Worm (Caenorhabditis elegans): Measurements from ENCODE around the gene fbxa-150.

The fbxa-150 gene

DNA sequence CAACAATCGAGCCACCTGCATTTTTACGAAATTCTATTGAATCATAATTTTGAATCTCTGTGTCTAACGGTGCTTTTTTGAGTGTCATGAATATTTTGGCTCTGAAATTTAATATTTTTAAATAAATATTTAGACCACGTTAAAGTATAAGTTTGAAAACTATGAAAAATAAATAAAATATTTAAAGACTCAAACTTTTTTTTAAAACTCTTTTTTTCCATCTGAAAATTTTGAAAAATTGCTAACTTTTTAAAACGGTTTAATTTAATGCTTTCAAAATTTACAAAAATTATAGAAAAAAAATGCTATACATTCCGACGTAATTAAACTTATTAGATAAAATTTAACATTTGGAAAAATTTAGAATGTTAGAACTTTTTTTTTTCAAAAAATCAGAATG is 21.7 kb downstream of the fbxa-150 start, which contains the start of gene slc-36.3:
slc-36.3 (minus strand) TSS at position 101 of the 400 bp plus-strand sequence.
- TF ChIP-seq cog-1 (tag; optimal IDR thresholded peaks at IDR 0.05) (no peak), med-1 (GFP tag; optimal IDR thresholded peaks at IDR 0.05; ENCODE audit: insufficient read depth) (no peak), ref-1 (GFP tag; conservative IDR thresholded peaks at IDR 0.05) (no peak), ztf-23 (GFP tag; IDR thresholded peaks at IDR 0.05) (no peak), klf-2 (GFP tag; conservative IDR thresholded peaks at IDR 0.05) (no peak), tab-1 (GFP tag; IDR thresholded peaks at IDR 0.05) (no peak), flt-1 (GFP tag; IDR thresholded peaks at IDR 0.05) (no peak), ztf-29 (GFP tag; IDR thresholded peaks at IDR 0.05) (no peak), T22C8.4 (GFP tag; IDR thresholded peaks at IDR 0.05) (no peak)

- TF ChIP-seq ztf-23 (GFP tag; IDR thresholded peaks at IDR 0.05), result no peak
- no peak for TF ChIP-seq ztf-29 (GFP tag; IDR thresholded peaks at IDR 0.05)
- TF ChIP-seq tab-1 (GFP tag; IDR thresholded peaks at IDR 0.05), result no peak
- no peak for TF ChIP-seq flt-1 (GFP tag; IDR thresholded peaks at IDR 0.05)
- no peak for TF ChIP-seq klf-2 (GFP tag; conservative IDR thresholded peaks at IDR 0.05)
- no peak for TF ChIP-seq ref-1 (GFP tag; conservative IDR thresholded peaks at IDR 0.05)
- no peak for TF ChIP-seq med-1 (GFP tag; optimal IDR thresholded peaks at IDR 0.05; ENCODE audit: insufficient read depth)
Observed at ce11 chrV:20544610-20545009, 22.2 kb downstream of the fbxa-150 start.

DNA sequence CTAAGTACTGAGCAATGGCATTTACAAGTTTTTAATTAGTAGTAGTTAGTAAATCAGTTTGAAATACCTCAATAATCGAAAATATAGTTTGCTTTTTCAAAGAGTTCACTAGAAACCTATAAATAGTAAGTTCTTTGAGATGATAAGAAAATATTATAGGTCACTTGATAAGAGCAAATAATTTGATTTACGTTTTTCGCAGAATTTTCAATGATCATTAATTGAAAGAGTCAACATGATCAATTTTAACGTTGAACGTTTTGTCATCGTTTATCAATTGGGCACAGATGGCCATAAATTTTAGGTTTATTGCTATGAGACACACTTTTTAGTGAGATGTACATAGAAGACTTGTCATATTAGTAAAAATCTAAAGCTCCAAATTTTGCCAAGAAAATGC is 23.3 kb downstream of the fbxa-150 start:
- no peak for TF ChIP-seq flt-1 (GFP tag; IDR thresholded peaks at IDR 0.05)
- no peak for TF ChIP-seq klf-2 (GFP tag; conservative IDR thresholded peaks at IDR 0.05)
- no peak for TF ChIP-seq T22C8.4 (GFP tag; IDR thresholded peaks at IDR 0.05)

ce11 chrV:20547048-20547447 is 24.6 kb downstream of the fbxa-150 start, which contains the start of gene Y38H6C.18:
TSS of gene Y38H6C.18 (minus strand) at chrV:20547148.
- TF ChIP-seq ztf-23 (GFP tag; IDR thresholded peaks at IDR 0.05) (no peak), tab-1 (GFP tag; IDR thresholded peaks at IDR 0.05) (no peak), ztf-29 (GFP tag; IDR thresholded peaks at IDR 0.05) (no peak), ref-1 (GFP tag; conservative IDR thresholded peaks at IDR 0.05) (no peak), klf-2 (GFP tag; conservative IDR thresholded peaks at IDR 0.05) (no peak), flt-1 (GFP tag; IDR thresholded peaks at IDR 0.05) (no peak)

ce11 chrV:20551096-20551495 is 28.7 kb downstream of the fbxa-150 start, which contains the start of gene Y38H6C.20:
TSS of gene Y38H6C.20 (minus strand) at chrV:20551196.
- TF ChIP-seq flt-1 (GFP tag; IDR thresholded peaks at IDR 0.05) (no peak), ztf-29 (GFP tag; IDR thresholded peaks at IDR 0.05) (no peak), klf-2 (GFP tag; conservative IDR thresholded peaks at IDR 0.05) (no peak), cog-1 (tag; optimal IDR thresholded peaks at IDR 0.05) (no peak), ztf-23 (GFP tag; IDR thresholded peaks at IDR 0.05) (no peak), T22C8.4 (GFP tag; IDR thresholded peaks at IDR 0.05) (no peak), tab-1 (GFP tag; IDR thresholded peaks at IDR 0.05) (no peak), med-1 (GFP tag; optimal IDR thresholded peaks at IDR 0.05; ENCODE audit: insufficient read depth) (no peak), ref-1 (GFP tag; conservative IDR thresholded peaks at IDR 0.05) (no peak)

- TF ChIP-seq T22C8.4 (GFP tag; IDR thresholded peaks at IDR 0.05) (no peak), flt-1 (GFP tag; IDR thresholded peaks at IDR 0.05) (no peak), med-1 (GFP tag; optimal IDR thresholded peaks at IDR 0.05; ENCODE audit: insufficient read depth) (no peak), tab-1 (GFP tag; IDR thresholded peaks at IDR 0.05) (no peak), klf-2 (GFP tag; conservative IDR thresholded peaks at IDR 0.05) (no peak), cog-1 (tag; optimal IDR thresholded peaks at IDR 0.05) (no peak), ztf-29 (GFP tag; IDR thresholded peaks at IDR 0.05) (no peak), ztf-23 (GFP tag; IDR thresholded peaks at IDR 0.05) (no peak), ref-1 (GFP tag; conservative IDR thresholded peaks at IDR 0.05) (no peak)
Observed at ce11 chrV:20552971-20553370, 30.6 kb downstream of the fbxa-150 start, which contains the start of gene vmo-1. TSS of gene vmo-1 (minus strand) at chrV:20553071.

ce11 chrV:20555120-20555519 is 32.7 kb downstream of the fbxa-150 start, which contains the start of gene Y38H6C.21:
TSS of gene Y38H6C.21 (minus strand) at chrV:20555267.
- no peak for TF ChIP-seq cog-1 (tag; optimal IDR thresholded peaks at IDR 0.05)
- TF ChIP-seq ztf-29 (GFP tag; IDR thresholded peaks at IDR 0.05), result no peak
- TF ChIP-seq flt-1 (GFP tag; IDR thresholded peaks at IDR 0.05), result no peak
- TF ChIP-seq tab-1 (GFP tag; IDR thresholded peaks at IDR 0.05), result no peak
- TF ChIP-seq ref-1 (GFP tag; conservative IDR thresholded peaks at IDR 0.05), result no peak

ce11 chrV:20556260-20556659 is 33.9 kb downstream of the fbxa-150 start, which contains the start of gene Y38H6C.23:
TSS of gene Y38H6C.23 (minus strand) at chrV:20556360.
- no peak for TF ChIP-seq med-1 (GFP tag; optimal IDR thresholded peaks at IDR 0.05; ENCODE audit: insufficient read depth)
- no peak for TF ChIP-seq tab-1 (GFP tag; IDR thresholded peaks at IDR 0.05)
- TF ChIP-seq klf-2 (GFP tag; conservative IDR thresholded peaks at IDR 0.05), result no peak
- TF ChIP-seq flt-1 (GFP tag; IDR thresholded peaks at IDR 0.05), result no peak
- no peak for TF ChIP-seq ref-1 (GFP tag; conservative IDR thresholded peaks at IDR 0.05)
- no peak for TF ChIP-seq ztf-29 (GFP tag; IDR thresholded peaks at IDR 0.05)
- no peak for TF ChIP-seq T22C8.4 (GFP tag; IDR thresholded peaks at IDR 0.05)

- no peak for TF ChIP-seq tab-1 (GFP tag; IDR thresholded peaks at IDR 0.05)
- no peak for TF ChIP-seq klf-2 (GFP tag; conservative IDR thresholded peaks at IDR 0.05)
- no peak for TF ChIP-seq ztf-29 (GFP tag; IDR thresholded peaks at IDR 0.05)
- TF ChIP-seq ref-1 (GFP tag; conservative IDR thresholded peaks at IDR 0.05), result no peak
- no peak for TF ChIP-seq cog-1 (tag; optimal IDR thresholded peaks at IDR 0.05)
- no peak for TF ChIP-seq flt-1 (GFP tag; IDR thresholded peaks at IDR 0.05)
- TF ChIP-seq T22C8.4 (GFP tag; IDR thresholded peaks at IDR 0.05), result no peak
- TF ChIP-seq ztf-23 (GFP tag; IDR thresholded peaks at IDR 0.05), result no peak
- no peak for TF ChIP-seq med-1 (GFP tag; optimal IDR thresholded peaks at IDR 0.05; ENCODE audit: insufficient read depth)
Observed at ce11 chrV:20558270-20558669, 35.9 kb downstream of the fbxa-150 start, which contains the start of gene abf-4. TSS of gene abf-4 (minus strand) at chrV:20558370.

DNA sequence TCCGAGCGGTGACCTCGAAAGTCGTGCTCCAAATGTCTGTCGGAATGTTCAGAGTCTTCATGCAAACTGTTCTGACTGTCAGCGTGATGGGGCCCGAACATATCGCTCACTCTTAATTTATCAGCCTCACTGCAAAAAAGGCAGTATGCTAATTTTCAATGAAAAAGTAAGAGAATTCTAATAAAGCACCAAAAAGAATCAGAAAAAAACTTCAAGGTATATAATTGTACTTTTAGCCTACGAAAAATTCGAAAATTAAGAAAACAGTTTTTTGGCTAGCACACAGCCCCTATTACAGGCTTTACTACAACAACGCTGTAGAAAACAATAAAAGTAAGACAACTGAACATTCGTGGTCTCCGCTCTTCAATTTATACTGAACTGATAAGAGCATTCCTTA is 39.4 kb downstream of the fbxa-150 start, which contains the start of gene F26F2.1:
F26F2.1 (minus strand) TSS at position 101 of the 400 bp plus-strand sequence.
- TF ChIP-seq ztf-23 (GFP tag; IDR thresholded peaks at IDR 0.05), result no peak
